Worm (Caenorhabditis elegans) whole organism, late embryonic: ENCODE measurements around the gene F54D1.1.

ENCODE experiments used
- F13H6.1 ChIP-seq: sonication (generic microtip); optimal IDR thresholded peaks from 2 replicates; lab custom pipeline; 2016; ENCODE audit warnings: missing genetic modification characterization, missing compliant biosample characterization
- ahr-1 ChIP-seq: sonication (generic microtip); optimal IDR thresholded peaks from 2 replicates; lab custom pipeline; 2016; ENCODE audit warnings: missing genetic modification characterization, missing compliant biosample characterization
- ceh-9 ChIP-seq: sonication (generic microtip); optimal IDR thresholded peaks from 2 replicates; lab custom pipeline; 2016; ENCODE audit warnings: mild to moderate bottlenecking, missing genetic modification characterization, inconsistent platforms, missing compliant biosample characterization
- sdc-2 ChIP-seq: sonication (generic microtip); optimal IDR thresholded peaks from 2 replicates; lab custom pipeline; 2016; ENCODE audit warnings: missing genotype, missing genetic modification characterization, missing compliant biosample characterization
- unc-3 ChIP-seq, 2 experiments: fragments of 200-800 bp in 1 of 2; sonication (Bioruptor generic) in 1 of 2; sonication (generic microtip) in 1 of 2; conservative IDR thresholded peaks in 1 of 2; optimal IDR thresholded peaks in 1 of 2; 2 replicates each; pipeline versions ENCODE4 v1.3.6 to Lab custom; 2016 to 2022; ENCODE audit warnings: missing compliant biosample characterization in 2 of 2, missing genetic modification characterization in 2 of 2, missing genetic modification reagents in 1 of 2

The F54D1.1 gene

ce11 chrIV:11311484-11311883 is 49.8 kb downstream of the F54D1.1 start:
- TF ChIP-seq ahr-1 (no peak), unc-3 (GFP tag; conservative IDR thresholded peaks at IDR 0.05; lab: Robert Waterston, UW) (no peak), unc-3 (tag; optimal IDR thresholded peaks at IDR 0.05; lab: Kevin White, UChicago) (no peak), ceh-9 (tag; lab: Kevin White, UChicago) (no peak), F13H6.1 (tag; lab: Kevin White, UChicago) (no peak), sdc-2 (tag; lab: Kevin White, UChicago) (no peak)
- TF ChIP-seq, all 69 proteins: peak for 0
